Comparison of ENCODE assay signal across 4 fruit fly cellular contexts in genomic region chr3R:8862662-8863082, dm6.
TF ChIP-seq lines count a peak whose summit lies in the region.

No protein-coding gene starts in this region.

- TF ChIP-seq CTCF in whole organism, embryonic (GFP tag; optimal IDR thresholded peaks at IDR 0.05; lab: Kevin White, UChicago): no peak

TF ChIP-seq in whole organism, adult, 20 proteins besides CTCF, POLR2A, EP300 and RAD21:
- peak; percentile 16 for TF ChIP-seq cic (GFP tag; optimal IDR thresholded peaks at IDR 0.05; lab: Kevin White, UChicago)
- no peak for TF ChIP-seq Clk (GFP tag; optimal IDR thresholded peaks at IDR 0.05; lab: Kevin White, UChicago)
- no peak for TF ChIP-seq CG7045 (GFP tag; optimal IDR thresholded peaks at IDR 0.05; lab: Kevin White, UChicago)
- no peak for TF ChIP-seq tj (GFP tag; optimal IDR thresholded peaks at IDR 0.05; lab: Kevin White, UChicago)
- TF ChIP-seq CG12768 (GFP tag; optimal IDR thresholded peaks at IDR 0.05; lab: Kevin White, UChicago): peak; percentile 43
- TF ChIP-seq CG11617 (GFP tag; optimal IDR thresholded peaks at IDR 0.05; lab: Kevin White, UChicago): no peak
- TF ChIP-seq CG7101 (tag; optimal IDR thresholded peaks at IDR 0.05; lab: Kevin White, UChicago): no peak
- peak; percentile 13 for TF ChIP-seq toe (GFP tag; optimal IDR thresholded peaks at IDR 0.05; lab: Kevin White, UChicago)
- no peak for TF ChIP-seq Mnt (GFP tag; optimal IDR thresholded peaks at IDR 0.05; lab: Kevin White, UChicago)
- TF ChIP-seq kay (GFP tag; lab: Kevin White, UChicago; ENCODE audit: borderline replicate concordance): peak; percentile 94
- TF ChIP-seq pad (GFP tag; optimal IDR thresholded peaks at IDR 0.05; lab: Kevin White, UChicago): no peak
- TF ChIP-seq CG5204 (GFP tag; optimal IDR thresholded peaks at IDR 0.05; lab: Kevin White, UChicago): no peak

TF ChIP-seq in whole organism, embryonic, 481 proteins besides CTCF, POLR2A, EP300 and RAD21 (continues in another document):
- TF ChIP-seq Scr (GFP tag; IDR thresholded peaks at IDR 0.05; lab: Robert Waterston, UW; ENCODE audit: partially characterized antibody) (peak; percentile 74), unc-4 (GFP tag; IDR thresholded peaks at IDR 0.05; lab: Robert Waterston, UW; ENCODE audit: partially characterized antibody) (peak; percentile 46; the same call in 1 of the 2 replicates), CG8765 (GFP tag; IDR thresholded peaks at IDR 0.05; lab: Robert Waterston, UW) (no peak), CG13287 (GFP tag; IDR thresholded peaks at IDR 0.05; lab: Robert Waterston, UW; ENCODE audit: partially characterized antibody) (peak; percentile 44), ato (GFP tag; IDR thresholded peaks at IDR 0.05; lab: Robert Waterston, UW; ENCODE audit: partially characterized antibody) (peak; percentile 84), MBD-R2 (GFP tag; IDR thresholded peaks at IDR 0.05; lab: Robert Waterston, UW) (no peak), fd96Cb (tag; optimal IDR thresholded peaks at IDR 0.05; lab: Kevin White, UChicago) (no peak), sna (GFP tag; IDR thresholded peaks at IDR 0.05; lab: Robert Waterston, UW; ENCODE audit: partially characterized antibody) (peak; percentile 36; the same call in 1 of the 2 replicates), CG6791 (GFP tag; IDR thresholded peaks at IDR 0.05; lab: Robert Waterston, UW; ENCODE audit: partially characterized antibody) (peak; percentile 97), dan (GFP tag; IDR thresholded peaks at IDR 0.05; lab: Robert Waterston, UW) (no peak), seq (GFP tag; IDR thresholded peaks at IDR 0.05; lab: Robert Waterston, UW) (peak; percentile 20; the same call in 1 of the 2 replicates), CG14860 (GFP tag; IDR thresholded peaks at IDR 0.05; lab: Robert Waterston, UW; ENCODE audit: partially characterized antibody) (peak; percentile 85), jigr1 (GFP tag; IDR thresholded peaks at IDR 0.05; lab: Robert Waterston, UW) (no peak), Sox102F (GFP tag; optimal IDR thresholded peaks at IDR 0.05; lab: Kevin White, UChicago) (no peak), ara (GFP tag; IDR thresholded peaks at IDR 0.05; lab: Robert Waterston, UW) (no peak), CG4730 (GFP tag; IDR thresholded peaks at IDR 0.05; lab: Robert Waterston, UW) (no peak), Awh (GFP tag; IDR thresholded peaks at IDR 0.05; lab: Robert Waterston, UW) (0 out of 2 replicates have a peak, but pooled peaks have one; percentile 33), NfI (GFP tag; optimal IDR thresholded peaks at IDR 0.05; lab: Kevin White, UChicago) (no peak), HmgD (GFP tag; optimal IDR thresholded peaks at IDR 0.05; lab: Kevin White, UChicago) (no peak), hbn (GFP tag; IDR thresholded peaks at IDR 0.05; lab: Robert Waterston, UW; ENCODE audit: partially characterized antibody) (peak; percentile 48; the same call in 1 of the 2 replicates), Hey (tag; optimal IDR thresholded peaks at IDR 0.05; lab: Kevin White, UChicago) (no peak), amos (GFP tag; IDR thresholded peaks at IDR 0.05; lab: Robert Waterston, UW; ENCODE audit: partially characterized antibody) (peak; percentile 88), CG7963 (GFP tag; IDR thresholded peaks at IDR 0.05; lab: Robert Waterston, UW; ENCODE audit: partially characterized antibody) (peak; percentile 78; the same call in 2 of the 3 replicates)

TF ChIP-seq in whole organism, prepupa, 60 proteins besides CTCF, POLR2A, EP300 and RAD21 (continues in another document):
- TF ChIP-seq fkh (GFP tag; optimal IDR thresholded peaks at IDR 0.05; lab: Kevin White, UChicago) (peak; percentile 53), CG16779 (tag; optimal IDR thresholded peaks at IDR 0.05; lab: Kevin White, UChicago) (peak; percentile 19), Smox (GFP tag; optimal IDR thresholded peaks at IDR 0.05; lab: Kevin White, UChicago) (no peak), achi (GFP tag; optimal IDR thresholded peaks at IDR 0.05; lab: Kevin White, UChicago) (no peak), CG32006 (GFP tag; optimal IDR thresholded peaks at IDR 0.05; lab: Kevin White, UChicago) (no peak), Met (GFP tag; optimal IDR thresholded peaks at IDR 0.05; lab: Kevin White, UChicago) (no peak), Hr38 (GFP tag; optimal IDR thresholded peaks at IDR 0.05; lab: Kevin White, UChicago) (no peak), Eip93F (GFP tag; optimal IDR thresholded peaks at IDR 0.05; lab: Kevin White, UChicago) (no peak), CG6276 (GFP tag; optimal IDR thresholded peaks at IDR 0.05; lab: Kevin White, UChicago) (peak; percentile 65), dsx (GFP tag; optimal IDR thresholded peaks at IDR 0.05; lab: Kevin White, UChicago; ENCODE audit: poor library complexity, severe bottlenecking) (no peak), CG3919 (GFP tag; optimal IDR thresholded peaks at IDR 0.05; lab: Kevin White, UChicago) (peak; percentile 10), vri (GFP tag; optimal IDR thresholded peaks at IDR 0.05; lab: Kevin White, UChicago) (no peak), CG6792 (GFP tag; optimal IDR thresholded peaks at IDR 0.05; lab: Kevin White, UChicago) (no peak), CG10631 (GFP tag; optimal IDR thresholded peaks at IDR 0.05; lab: Kevin White, UChicago) (no peak), Lpt (GFP tag; optimal IDR thresholded peaks at IDR 0.05; lab: Kevin White, UChicago) (no peak), Blimp-1 (GFP tag; optimal IDR thresholded peaks at IDR 0.05; lab: Kevin White, UChicago) (no peak), CG8119 (GFP tag; IDR thresholded peaks at IDR 0.05; lab: Robert Waterston, UW) (no peak), Sox15 (GFP tag; optimal IDR thresholded peaks at IDR 0.05; lab: Kevin White, UChicago) (no peak), esn (GFP tag; optimal IDR thresholded peaks at IDR 0.05; lab: Kevin White, UChicago) (no peak), CG11294 (GFP tag; IDR thresholded peaks at IDR 0.05; lab: Robert Waterston, UW) (no peak), CG8632 (GFP tag; optimal IDR thresholded peaks at IDR 0.05; lab: Kevin White, UChicago) (no peak), lz (GFP tag; optimal IDR thresholded peaks at IDR 0.05; lab: Kevin White, UChicago) (no peak), cyc (GFP tag; optimal IDR thresholded peaks at IDR 0.05; lab: Kevin White, UChicago) (no peak), pdm3 (GFP tag; optimal IDR thresholded peaks at IDR 0.05; lab: Kevin White, UChicago) (no peak), Sox102F (GFP tag; optimal IDR thresholded peaks at IDR 0.05; lab: Kevin White, UChicago) (no peak), CG11762 (GFP tag; optimal IDR thresholded peaks at IDR 0.05; lab: Kevin White, UChicago; ENCODE audit: insufficient read depth) (no peak), CG6854 (GFP tag; optimal IDR thresholded peaks at IDR 0.05; lab: Kevin White, UChicago) (peak; percentile 56), CG31627 (GFP tag; optimal IDR thresholded peaks at IDR 0.05; lab: Kevin White, UChicago) (no peak), fd59A (GFP tag; optimal IDR thresholded peaks at IDR 0.05; lab: Kevin White, UChicago) (no peak), Eip78C (GFP tag; lab: Kevin White, UChicago) (peak; percentile 79)

TF ChIP-seq in whole organism, wandering third instar larva, 38 proteins besides CTCF, POLR2A, EP300 and RAD21:
- no peak for TF ChIP-seq Rel (GFP tag; optimal IDR thresholded peaks at IDR 0.05; lab: Kevin White, UChicago)
- TF ChIP-seq Rel (tag; optimal IDR thresholded peaks at IDR 0.05; lab: Kevin White, UChicago): peak; percentile 78
- TF ChIP-seq lola (GFP tag; optimal IDR thresholded peaks at IDR 0.05; lab: Kevin White, UChicago): no peak
- TF ChIP-seq CrebA (GFP tag; optimal IDR thresholded peaks at IDR 0.05; lab: Kevin White, UChicago; ENCODE audit: borderline replicate concordance): no peak
- no peak for TF ChIP-seq GATAd (GFP tag; optimal IDR thresholded peaks at IDR 0.05; lab: Kevin White, UChicago)
